Worm (Caenorhabditis elegans): ENCODE results near the gene C36C9.4.

The C36C9.4 gene

DNA sequence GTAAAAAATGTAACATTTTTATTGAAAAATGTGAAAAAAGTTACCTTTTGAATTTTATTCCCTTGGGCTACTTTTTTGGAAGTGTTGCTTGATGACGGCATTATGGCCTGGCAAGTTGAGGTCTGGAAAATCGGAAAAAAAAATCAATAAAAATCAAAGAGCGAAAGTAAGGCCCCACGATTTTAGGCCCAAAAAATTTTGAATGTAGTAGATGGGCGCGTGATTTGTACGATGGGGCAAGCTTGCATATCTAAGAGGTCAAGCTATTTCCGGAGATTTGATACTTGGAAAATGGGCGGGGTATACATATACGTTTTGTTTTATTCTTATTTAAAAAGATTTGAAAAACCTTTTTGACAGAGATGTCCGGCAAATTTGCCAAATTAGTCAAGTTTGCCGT, 9.8 kb upstream of the C36C9.4 start, which contains the start of gene F07G6.5:
Gene F07G6.5, minus strand, starts transcription at position 101 of the 400 bp plus-strand sequence.
- no peak for TF ChIP-seq hpl-2 (GFP tag; optimal IDR thresholded peaks at IDR 0.05)
- no peak for TF ChIP-seq Y116A8C.19 (tag; optimal IDR thresholded peaks at IDR 0.05; ENCODE audit: borderline replicate concordance)
- no peak for TF ChIP-seq nhr-20 (tag; optimal IDR thresholded peaks at IDR 0.05)
- no peak for TF ChIP-seq swsn-7 (tag; optimal IDR thresholded peaks at IDR 0.05)
- TF ChIP-seq efl-3 (GFP tag; optimal IDR thresholded peaks at IDR 0.05) = no peak
- TF ChIP-seq nhr-28 (tag; optimal IDR thresholded peaks at IDR 0.05) = no peak
- no peak for TF ChIP-seq hlh-17 (GFP tag; optimal IDR thresholded peaks at IDR 0.05; ENCODE audit: borderline replicate concordance)
- no peak for TF ChIP-seq nhr-237 (tag; optimal IDR thresholded peaks at IDR 0.05)
- no peak for TF ChIP-seq fkh-10 (GFP tag; optimal IDR thresholded peaks at IDR 0.05)
- no peak for TF ChIP-seq lin-13 (GFP tag; optimal IDR thresholded peaks at IDR 0.05)
- TF ChIP-seq nhr-76 (tag; optimal IDR thresholded peaks at IDR 0.05) = no peak
- TF ChIP-seq unc-86 (tag; optimal IDR thresholded peaks at IDR 0.05) = no peak
- TF ChIP-seq ceh-88 (GFP tag; IDR thresholded peaks at IDR 0.05) = no peak
- TF ChIP-seq pax-3 (tag; optimal IDR thresholded peaks at IDR 0.05) = no peak
- TF ChIP-seq nhr-85 (tag) = no peak
- TF ChIP-seq mab-9 (GFP tag; IDR thresholded peaks at IDR 0.05) = no peak
- no peak for TF ChIP-seq ceh-63 (GFP tag; optimal IDR thresholded peaks at IDR 0.05)
- TF ChIP-seq dsc-1 (tag; optimal IDR thresholded peaks at IDR 0.05) = no peak
- no peak for TF ChIP-seq grh-1 (GFP tag; IDR thresholded peaks at IDR 0.05)

DNA sequence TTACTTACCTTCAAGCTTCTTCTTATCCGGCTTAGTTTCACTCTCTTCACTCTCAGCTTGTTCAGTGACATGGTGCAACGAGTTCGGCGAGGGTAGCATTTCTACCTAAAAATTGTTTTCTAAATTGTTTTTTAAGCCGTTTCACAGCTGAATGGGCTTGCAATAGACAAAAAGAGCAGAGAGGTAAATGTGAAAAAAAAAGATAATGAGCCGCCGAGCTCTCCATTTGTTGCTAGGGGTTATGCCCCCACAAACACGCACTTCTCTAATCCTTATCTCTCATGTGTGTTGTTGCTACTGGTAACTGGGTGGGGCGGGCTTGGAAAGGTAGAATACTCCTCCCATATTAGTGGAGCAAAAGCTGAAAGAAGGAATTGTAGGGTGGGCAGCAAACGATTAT, 7.1 kb upstream of the C36C9.4 start, which contains the start of gene C36C9.5:
Gene C36C9.5, minus strand, starts transcription at position 101 of the 400 bp plus-strand sequence.
- no peak for TF ChIP-seq ets-5 (GFP tag; IDR thresholded peaks at IDR 0.05)
- no peak for TF ChIP-seq lin-13 (GFP tag; optimal IDR thresholded peaks at IDR 0.05)
- TF ChIP-seq tbx-2 (tag; optimal IDR thresholded peaks at IDR 0.05) = no peak
- TF ChIP-seq fos-1 (tag; optimal IDR thresholded peaks at IDR 0.05) = no peak
- no peak for TF ChIP-seq nhr-28 (tag; optimal IDR thresholded peaks at IDR 0.05)
- no peak for TF ChIP-seq elt-2 (tag; optimal IDR thresholded peaks at IDR 0.05)
- no peak for TF ChIP-seq nhr-11 (tag; optimal IDR thresholded peaks at IDR 0.05)
- TF ChIP-seq nhr-71 (tag; optimal IDR thresholded peaks at IDR 0.05) = no peak
- TF ChIP-seq unc-130 (tag; optimal IDR thresholded peaks at IDR 0.05) = no peak
- TF ChIP-seq dsc-1 (tag; optimal IDR thresholded peaks at IDR 0.05) = no peak
- no peak for TF ChIP-seq nhr-19 (GFP tag; conservative IDR thresholded peaks at IDR 0.05)
- no peak for TF ChIP-seq nhr-84 (tag; optimal IDR thresholded peaks at IDR 0.05)
- TF ChIP-seq fkh-8 (tag; optimal IDR thresholded peaks at IDR 0.05) = no peak

- TF ChIP-seq lin-15B (tag; optimal IDR thresholded peaks at IDR 0.05) (no peak), nhr-76 (tag; optimal IDR thresholded peaks at IDR 0.05) (no peak), ztf-4 (tag; optimal IDR thresholded peaks at IDR 0.05) (no peak), dsc-1 (tag; optimal IDR thresholded peaks at IDR 0.05) (no peak), unc-98 (GFP tag; IDR thresholded peaks at IDR 0.05) (no peak), mab-9 (GFP tag; IDR thresholded peaks at IDR 0.05) (no peak), fkh-10 (GFP tag; optimal IDR thresholded peaks at IDR 0.05) (no peak), ceh-90 (tag; optimal IDR thresholded peaks at IDR 0.05) (no peak), sptf-1 (tag; optimal IDR thresholded peaks at IDR 0.05) (no peak), nhr-71 (tag; optimal IDR thresholded peaks at IDR 0.05) (no peak), ets-5 (GFP tag; IDR thresholded peaks at IDR 0.05) (no peak), ama-1 (optimal IDR thresholded peaks at IDR 0.05) (no peak), Y116A8C.19 (tag; optimal IDR thresholded peaks at IDR 0.05; ENCODE audit: borderline replicate concordance) (no peak)
These were observed 6.3 kb upstream of the C36C9.4 start for ce11 chrX:1703049-1703448.

ce11 chrX:1698476-1698875, 1.7 kb upstream of the C36C9.4 start:
- TF ChIP-seq nhr-85 (tag) (no peak), snu-23 (GFP tag; optimal IDR thresholded peaks at IDR 0.05) (no peak), dsc-1 (tag; optimal IDR thresholded peaks at IDR 0.05) (no peak), lsy-2 (tag; optimal IDR thresholded peaks at IDR 0.05) (no peak), ceh-90 (tag; optimal IDR thresholded peaks at IDR 0.05) (no peak), xbp-1 (tag; optimal IDR thresholded peaks at IDR 0.05) (no peak), sup-37 (GFP tag; optimal IDR thresholded peaks at IDR 0.05) (no peak), lin-13 (GFP tag; optimal IDR thresholded peaks at IDR 0.05) (no peak), elt-2 (tag; optimal IDR thresholded peaks at IDR 0.05) (no peak), C04F5.9 (tag; optimal IDR thresholded peaks at IDR 0.05) (no peak), unc-130 (tag; optimal IDR thresholded peaks at IDR 0.05) (no peak), mab-9 (GFP tag; IDR thresholded peaks at IDR 0.05) (no peak), hlh-4 (tag; optimal IDR thresholded peaks at IDR 0.05) (no peak), pag-3 (tag; optimal IDR thresholded peaks at IDR 0.05; ENCODE audit: borderline replicate concordance, insufficient read depth) (no peak), ztf-11 (tag; optimal IDR thresholded peaks at IDR 0.05) (no peak), hlh-17 (GFP tag; optimal IDR thresholded peaks at IDR 0.05; ENCODE audit: borderline replicate concordance) (no peak), tlp-1 (tag; optimal IDR thresholded peaks at IDR 0.05) (no peak), C34B4.2 (tag; optimal IDR thresholded peaks at IDR 0.05) (no peak)

All from whole organism, L1 larva.